Worm (Caenorhabditis elegans): Measurements from ENCODE around the gene fbxb-90.

Gene fbxb-90

ce11 chrII:3705320-3705719 is 43.3 kb downstream of the fbxb-90 start, which contains the start of gene srx-108:
Gene srx-108 (plus strand): TSS chrII:3705620.
- TF ChIP-seq ZK546.5 (tag; optimal IDR thresholded peaks at IDR 0.05): no peak
- TF ChIP-seq alr-1 (tag; optimal IDR thresholded peaks at IDR 0.05): no peak

ce11 chrII:3701305-3701704 is 47.3 kb downstream of the fbxb-90 start, which contains the start of gene srx-105:
Gene srx-105 (minus strand): TSS chrII:3701405.
- TF ChIP-seq ceh-16 (tag; optimal IDR thresholded peaks at IDR 0.05) (no peak), fos-1 (tag; optimal IDR thresholded peaks at IDR 0.05) (no peak), ztf-11 (tag; optimal IDR thresholded peaks at IDR 0.05) (no peak), nhr-21 (tag; optimal IDR thresholded peaks at IDR 0.05) (no peak), ztf-4 (tag; optimal IDR thresholded peaks at IDR 0.05) (no peak), mbf-1 (tag; optimal IDR thresholded peaks at IDR 0.05) (no peak), elt-3 (tag; optimal IDR thresholded peaks at IDR 0.05) (no peak), unc-62 (GFP tag; optimal IDR thresholded peaks at IDR 0.05) (no peak), nhr-10 (tag; optimal IDR thresholded peaks at IDR 0.05) (no peak)

ce11 chrII:3699591-3699990 is 49.0 kb downstream of the fbxb-90 start, which contains the start of gene srx-104:
Gene srx-104 (minus strand): TSS chrII:3699691.
- no peak for TF ChIP-seq nhr-23 (tag; optimal IDR thresholded peaks at IDR 0.05)
- no peak for TF ChIP-seq sma-3 (GFP tag; optimal IDR thresholded peaks at IDR 0.05)

Data from whole organism, L2 larva.